Worm (Caenorhabditis elegans): Measurements from ENCODE around the gene C40C9.4.

DNA sequence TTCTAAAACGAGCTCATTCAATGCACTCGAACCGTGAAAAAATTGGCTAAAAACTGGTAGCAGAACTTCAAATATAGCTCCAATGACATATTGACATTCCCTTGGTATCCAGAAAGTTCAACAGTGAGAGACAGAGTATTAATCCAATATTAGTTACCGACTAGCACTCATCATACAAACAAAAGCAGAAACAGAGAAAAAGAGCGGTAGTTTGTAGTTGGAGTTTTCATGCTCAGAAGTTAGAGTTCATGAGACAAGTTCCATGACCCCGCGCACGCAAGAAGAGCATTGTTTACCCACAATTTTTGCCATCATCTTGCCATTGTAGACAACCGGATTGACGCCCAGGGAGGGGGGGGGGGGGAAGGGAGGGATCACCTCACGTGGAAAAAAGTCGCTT lies 3.4 kb downstream of the C40C9.4 start:
- TF ChIP-seq rnt-1 (tag; optimal IDR thresholded peaks at IDR 0.05) (no peak), ceh-2 (tag; optimal IDR thresholded peaks at IDR 0.05) (no peak), ahr-1 (tag; optimal IDR thresholded peaks at IDR 0.05) (no peak), F13H6.1 (tag; optimal IDR thresholded peaks at IDR 0.05) (no peak), unc-86 (tag; optimal IDR thresholded peaks at IDR 0.05) (no peak), madf-2 (tag; optimal IDR thresholded peaks at IDR 0.05) (no peak), hlh-8 (tag; optimal IDR thresholded peaks at IDR 0.05) (no peak), ceh-48 (tag; optimal IDR thresholded peaks at IDR 0.05) (no peak), ets-4 (tag; optimal IDR thresholded peaks at IDR 0.05) (no peak), dmd-4 (tag; optimal IDR thresholded peaks at IDR 0.05; ENCODE audit: borderline replicate concordance) (no peak), pha-4 (tag; optimal IDR thresholded peaks at IDR 0.05) (no peak), sox-4 (tag; optimal IDR thresholded peaks at IDR 0.05) (no peak)

Measured in whole organism, late embryonic.